Worm (Caenorhabditis elegans): ENCODE data around the gene C14C10.1.

ce11 chrV:12542683-12543319, 45.3 kb upstream of the C14C10.1 start:
- TF ChIP-seq rnt-1 (tag; optimal IDR thresholded peaks at IDR 0.05) (no peak), pros-1 (tag; optimal IDR thresholded peaks at IDR 0.05) (no peak), hlh-30 (tag; optimal IDR thresholded peaks at IDR 0.05; ENCODE audit: insufficient read depth) (no peak), K02D7.2 (tag; optimal IDR thresholded peaks at IDR 0.05) (no peak)

All from whole organism, late embryonic.